Fruit fly (Drosophila melanogaster): Measurements from ENCODE around the gene CG7906.

- no peak for TF ChIP-seq Myc (optimal IDR thresholded peaks at IDR 0.05)
- TF ChIP-seq insv (optimal IDR thresholded peaks at IDR 0.05), result no peak
- no peak for TF ChIP-seq ttk (optimal IDR thresholded peaks at IDR 0.05)
Observed at dm6 chr3L:14239325-14239724, 2.9 kb downstream of the CG7906 start.
